Fruit fly (Drosophila melanogaster) whole organism, prepupa: ENCODE measurements around the gene Ptp10D.

Source experiments
- Blimp-1 ChIP-seq: fragments of 200-800 bp; sonication (Bioruptor generic); optimal IDR thresholded peaks from 3 replicates; lab custom pipeline; 2017; ENCODE audit warnings: missing biosample characterization, missing genetic modification characterization, mild to moderate bottlenecking, moderate library complexity, missing genetic modification reagents
- CG10631 ChIP-seq: fragments of 200-800 bp; sonication (Bioruptor generic); optimal IDR thresholded peaks from 2 replicates; lab custom pipeline; 2016; ENCODE audit warnings: missing biosample characterization, missing genetic modification characterization
- CG11762 ChIP-seq: fragments of 200-800 bp; sonication (Bioruptor generic); optimal IDR thresholded peaks from 3 replicates; lab custom pipeline; 2016; ENCODE audit warnings: missing biosample characterization, missing genetic modification characterization; ENCODE audit not compliant: insufficient read depth
- CG15336 ChIP-seq: fragments of 200-800 bp; sonication (Bioruptor generic); IDR thresholded peaks from 2 replicates; pipeline ENCODE4 v1.3.6; 2022; ENCODE audit warnings: missing biosample characterization, missing genetic modification characterization
- CG16779 ChIP-seq: fragments of 200-800 bp; sonication (Bioruptor generic); optimal IDR thresholded peaks from 3 replicates; lab custom pipeline; 2017; ENCODE audit warnings: missing biosample characterization, mild to moderate bottlenecking, missing genetic modification characterization
- CG3032 ChIP-seq: fragments of 200-800 bp; optimal IDR thresholded peaks from 2 replicates; lab custom pipeline; 2019; ENCODE audit warnings: missing biosample characterization, mild to moderate bottlenecking, missing genetic modification characterization, moderate library complexity
- CG32006 ChIP-seq: fragments of 200-800 bp; sonication (Bioruptor generic); optimal IDR thresholded peaks from 3 replicates; lab custom pipeline; 2017; ENCODE audit warnings: missing biosample characterization, mild to moderate bottlenecking, missing genetic modification characterization
- CG3919 ChIP-seq: fragments of 200-800 bp; sonication (Bioruptor generic); optimal IDR thresholded peaks from 3 replicates; lab custom pipeline; 2016; ENCODE audit warnings: missing biosample characterization, missing genetic modification characterization
- CG6163 ChIP-seq: fragments of 200-800 bp; sonication (Bioruptor generic); IDR thresholded peaks from 3 replicates; pipeline ENCODE4 v1.3.6; 2022; ENCODE audit warnings: missing biosample characterization, missing genetic modification characterization
- CG6276 ChIP-seq: fragments of 200-800 bp; sonication (Bioruptor generic); optimal IDR thresholded peaks from 2 replicates; lab custom pipeline; 2017; ENCODE audit warnings: missing biosample characterization, mild to moderate bottlenecking, missing genetic modification characterization
- CG6808 ChIP-seq: fragments of 200-800 bp; sonication (Bioruptor generic); optimal IDR thresholded peaks from 3 replicates; lab custom pipeline; 2017; ENCODE audit warnings: missing biosample characterization, missing genetic modification characterization, mild to moderate bottlenecking, moderate library complexity, missing genetic modification reagents
- CG6854 ChIP-seq: fragments of 200-800 bp; sonication (Bioruptor generic); optimal IDR thresholded peaks from 2 replicates; lab custom pipeline; 2017; ENCODE audit warnings: missing biosample characterization, mild to moderate bottlenecking, missing genetic modification characterization
- CG7368 ChIP-seq: fragments of 200-800 bp; sonication (Bioruptor generic); optimal IDR thresholded peaks from 3 replicates; lab custom pipeline; 2016; ENCODE audit warnings: missing biosample characterization, missing genetic modification characterization
- CG8119 ChIP-seq: fragments of 200-800 bp; sonication (Bioruptor generic); IDR thresholded peaks from 3 replicates; pipeline ENCODE4 v1.3.6; 2022; ENCODE audit warnings: missing biosample characterization, missing genetic modification characterization
- CG8319 ChIP-seq: fragments of 200-800 bp; sonication (Bioruptor generic); optimal IDR thresholded peaks from 3 replicates; lab custom pipeline; 2016; ENCODE audit warnings: missing biosample characterization, missing genetic modification characterization
- CG8632 ChIP-seq: fragments of 200-800 bp; sonication (Bioruptor generic); optimal IDR thresholded peaks from 3 replicates; lab custom pipeline; 2016; ENCODE audit warnings: missing biosample characterization, missing genetic modification characterization
- Eip75B ChIP-seq: fragments of 200-800 bp; sonication (Bioruptor generic); optimal IDR thresholded peaks from 3 replicates; lab custom pipeline; 2016; ENCODE audit warnings: missing biosample characterization, missing genetic modification characterization
- Eip78C ChIP-seq: fragments of 200-800 bp; sonication (Bioruptor generic); peaks from one replicate; lab custom pipeline; 2016; ENCODE audit warnings: missing biosample characterization, missing genetic modification characterization
- Eip93F ChIP-seq: fragments of 200-800 bp; sonication (Bioruptor generic); optimal IDR thresholded peaks from 2 replicates; lab custom pipeline; 2016; ENCODE audit warnings: missing biosample characterization, mild to moderate bottlenecking, missing genetic modification characterization
- Hr4 ChIP-seq: fragments of 200-800 bp; sonication (Bioruptor generic); optimal IDR thresholded peaks from 3 replicates; lab custom pipeline; 2016; ENCODE audit warnings: missing biosample characterization, missing genetic modification characterization
- Lpt ChIP-seq: fragments of 200-800 bp; sonication (Bioruptor generic); optimal IDR thresholded peaks from 3 replicates; lab custom pipeline; 2016; ENCODE audit warnings: missing biosample characterization, missing genetic modification characterization
- Smox ChIP-seq: fragments of 200-800 bp; sonication (Bioruptor generic); optimal IDR thresholded peaks from 3 replicates; lab custom pipeline; 2016; ENCODE audit warnings: missing biosample characterization, missing genetic modification characterization
- Sox14 ChIP-seq: fragments of 200-800 bp; sonication (Bioruptor generic); optimal IDR thresholded peaks from 3 replicates; lab custom pipeline; 2016; ENCODE audit warnings: missing biosample characterization, missing genetic modification characterization
- achi ChIP-seq: fragments of 200-800 bp; sonication (Bioruptor generic); optimal IDR thresholded peaks from 3 replicates; lab custom pipeline; 2016; ENCODE audit warnings: missing biosample characterization, missing genetic modification characterization
- acj6 ChIP-seq: fragments of 200-800 bp; sonication (Bioruptor generic); optimal IDR thresholded peaks from 3 replicates; lab custom pipeline; 2016; ENCODE audit warnings: missing biosample characterization, missing genetic modification characterization
- cyc ChIP-seq: fragments of 200-800 bp; sonication (Bioruptor generic); optimal IDR thresholded peaks from 3 replicates; lab custom pipeline; 2016; ENCODE audit warnings: missing biosample characterization, missing genetic modification characterization
- dsx ChIP-seq: fragments of 200-800 bp; optimal IDR thresholded peaks from 3 replicates; lab custom pipeline; 2019; ENCODE audit warnings: missing biosample characterization, mild to moderate bottlenecking, missing genetic modification characterization, moderate library complexity; ENCODE audit not compliant: poor library complexity, severe bottlenecking
- eg ChIP-seq: fragments of 200-800 bp; sonication (Bioruptor generic); IDR thresholded peaks from 3 replicates; pipeline ENCODE4 v1.3.6; 2022; ENCODE audit warnings: missing biosample characterization, missing genetic modification characterization
- fd85E ChIP-seq: fragments of 200-800 bp; sonication (Bioruptor generic); optimal IDR thresholded peaks from 3 replicates; lab custom pipeline; 2016; ENCODE audit warnings: missing biosample characterization, missing genetic modification characterization
- fkh ChIP-seq: fragments of 200-800 bp; sonication (Bioruptor generic); optimal IDR thresholded peaks from 3 replicates; lab custom pipeline; 2017; ENCODE audit warnings: missing biosample characterization, mild to moderate bottlenecking, missing genetic modification characterization, moderate library complexity
- lz ChIP-seq: fragments of 200-800 bp; sonication (Bioruptor generic); optimal IDR thresholded peaks from 3 replicates; lab custom pipeline; 2016; ENCODE audit warnings: missing biosample characterization, missing genetic modification characterization
- net ChIP-seq: fragments of 200-800 bp; sonication (Bioruptor generic); optimal IDR thresholded peaks from 3 replicates; lab custom pipeline; 2016; ENCODE audit warnings: missing biosample characterization, missing genetic modification characterization
- pdm3 ChIP-seq: fragments of 200-800 bp; sonication (Bioruptor generic); optimal IDR thresholded peaks from 3 replicates; lab custom pipeline; 2016; ENCODE audit warnings: missing biosample characterization, missing genetic modification characterization
- spab ChIP-seq: fragments of 200-800 bp; sonication (Bioruptor generic); optimal IDR thresholded peaks from 2 replicates; lab custom pipeline; 2017; ENCODE audit warnings: missing biosample characterization, mild to moderate bottlenecking, missing genetic modification characterization, missing genetic modification reagents
- ss ChIP-seq, 2 experiments: fragments of 200-800 bp; sonication (Bioruptor generic); optimal IDR thresholded peaks; 2 replicates in 1 of 2; 3 replicates in 1 of 2; lab custom pipeline; 2017 to 2018; ENCODE audit warnings: mild to moderate bottlenecking in 2 of 2, missing biosample characterization in 2 of 2, missing genetic modification characterization in 2 of 2, moderate library complexity in 1 of 2
- vri ChIP-seq: fragments of 200-800 bp; sonication (Bioruptor generic); optimal IDR thresholded peaks from 3 replicates; lab custom pipeline; 2016; ENCODE audit warnings: missing biosample characterization, mild to moderate bottlenecking, missing genetic modification characterization

Gene Ptp10D

dm6 chrX:11600795-11601358 is 20.9 kb upstream of the Ptp10D start (continued):
- TF ChIP-seq fd85E (GFP tag; lab: Kevin White, UChicago): no peak
- TF ChIP-seq CG11762: peak; percentile 32
- peak; percentile 33 for TF ChIP-seq Hr4
- peak; percentile 25 for TF ChIP-seq acj6 (GFP tag; lab: Kevin White, UChicago)
- no peak for TF ChIP-seq CG8119
- no peak for TF ChIP-seq dsx (GFP tag; lab: Kevin White, UChicago)
- TF ChIP-seq Eip75B (GFP tag; lab: Kevin White, UChicago): no peak
- peak; percentile 6 for TF ChIP-seq CG8319 (GFP tag; lab: Kevin White, UChicago)
- peak; percentile 52 for TF ChIP-seq CG10631 (GFP tag; lab: Kevin White, UChicago)
- peak; percentile 60 for TF ChIP-seq Sox14 (GFP tag; lab: Kevin White, UChicago)
- peak; percentile 40 for TF ChIP-seq CG8632 (GFP tag; lab: Kevin White, UChicago)
- no peak for TF ChIP-seq CG3919
- TF ChIP-seq Eip78C (GFP tag; lab: Kevin White, UChicago): peak; percentile 91
- TF ChIP-seq CG32006 (GFP tag; lab: Kevin White, UChicago): no peak
- TF ChIP-seq lz (GFP tag; lab: Kevin White, UChicago): peak; percentile 56
- TF ChIP-seq Blimp-1: peak; percentile 39
- no peak for TF ChIP-seq CG6854 (GFP tag; lab: Kevin White, UChicago)
- TF ChIP-seq Lpt (GFP tag; lab: Kevin White, UChicago): no peak
- peak; percentile 5 for TF ChIP-seq CG3032 (tag; lab: Kevin White, UChicago)
- TF ChIP-seq ss (GFP tag; optimal IDR thresholded peaks at IDR 0.05; lab: Kevin White, UChicago): peak in 1 of 2 experiments; percentile 47
- TF ChIP-seq pdm3: no peak
- no peak for TF ChIP-seq CG16779 (tag; lab: Kevin White, UChicago)
- 0 out of 3 replicates have a peak, but pooled peaks have one; percentile 13 for TF ChIP-seq CG6163 (GFP tag; lab: Robert Waterston, UW)
- TF ChIP-seq CG6276 (GFP tag; lab: Kevin White, UChicago): no peak
- TF ChIP-seq net (GFP tag; lab: Kevin White, UChicago): no peak
- peak; percentile 28 for TF ChIP-seq CG7368
- no peak for TF ChIP-seq CG6808 (GFP tag; lab: Kevin White, UChicago)

DNA sequence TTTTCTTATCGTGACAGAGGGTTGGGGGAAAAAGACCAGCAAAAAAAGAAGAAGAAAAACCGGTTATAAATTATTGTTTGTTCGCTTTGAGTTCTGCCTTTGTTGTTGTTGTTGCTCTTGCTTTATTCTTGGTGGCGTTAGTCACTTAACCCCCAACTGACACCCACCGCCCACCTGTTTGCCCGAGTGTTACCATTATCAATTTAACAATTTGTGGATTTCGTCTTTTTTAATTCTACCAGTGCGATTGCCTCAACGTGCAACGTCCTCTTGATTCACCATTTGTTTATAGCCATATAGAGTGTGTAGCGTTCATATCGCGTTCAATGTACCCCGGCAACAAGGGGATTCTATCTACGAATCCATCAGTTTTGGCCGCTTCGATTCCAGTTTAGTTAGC is 20.4 kb upstream of the Ptp10D start:
- TF ChIP-seq CG8632 (GFP tag; lab: Kevin White, UChicago) (no peak), pdm3 (no peak), vri (peak; percentile 58), fkh (GFP tag; lab: Kevin White, UChicago) (peak; percentile 35), spab (GFP tag; lab: Kevin White, UChicago) (no peak), eg (no peak)

- no peak for TF ChIP-seq Lpt (GFP tag; lab: Kevin White, UChicago)
- no peak for TF ChIP-seq Smox (GFP tag; lab: Kevin White, UChicago)
Observed at dm6 chrX:11604094-11604493, 17.7 kb upstream of the Ptp10D start, which contains the start of gene CG2533. CG2533 (minus strand) TSS chrX:11604194.

DNA sequence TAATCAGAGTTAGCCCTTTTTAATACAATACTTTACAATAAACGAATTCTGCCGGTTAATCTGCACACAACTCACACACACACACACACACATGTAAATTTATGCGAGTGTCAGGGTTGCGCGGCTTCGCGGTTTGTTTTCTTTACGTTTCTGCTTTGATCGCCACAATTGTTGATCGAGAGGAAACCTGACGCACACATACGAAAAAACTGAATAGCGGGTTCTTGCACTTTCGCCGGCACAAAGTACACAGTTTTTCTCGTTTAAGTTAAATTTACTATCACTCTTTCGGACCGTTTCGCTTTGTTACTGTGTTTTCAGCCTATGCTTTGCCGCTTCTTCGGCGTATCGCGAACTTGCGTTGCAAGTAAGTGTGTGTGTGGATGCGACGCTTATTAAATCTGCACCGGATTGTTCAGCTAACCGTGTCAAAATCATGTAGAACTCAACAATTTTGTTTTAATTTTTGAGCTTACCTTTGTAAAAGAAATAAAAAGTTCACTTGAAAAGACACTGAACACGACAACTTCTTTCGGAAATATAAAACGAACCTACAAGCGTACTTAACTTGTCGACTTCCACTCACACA is 10.7 kb upstream of the Ptp10D start:
- TF ChIP-seq CG6854 (GFP tag; lab: Kevin White, UChicago) (peak; percentile 19), cyc (no peak), Smox (GFP tag; lab: Kevin White, UChicago) (no peak), Eip78C (GFP tag; lab: Kevin White, UChicago) (peak; percentile 27), CG15336 (GFP tag; lab: Robert Waterston, UW) (0 out of 2 replicates have a peak, but pooled peaks have one; percentile 10), CG6163 (GFP tag; lab: Robert Waterston, UW) (peak; percentile 28; the same call in 1 of the 3 replicates), fkh (GFP tag; lab: Kevin White, UChicago) (peak; percentile 24), Eip93F (GFP tag; lab: Kevin White, UChicago) (no peak), achi (GFP tag; lab: Kevin White, UChicago) (no peak), ss (GFP tag; optimal IDR thresholded peaks at IDR 0.05; lab: Kevin White, UChicago) (peak in 1 of 2 experiments; percentile 44), CG7368 (no peak)
